Fruit fly (Drosophila melanogaster) whole organism, adult: ENCODE data around the gene Ca-Ma2d.

Experiments used
- CG11617 ChIP-seq: fragments of 200-800 bp; sonication (Bioruptor generic); optimal IDR thresholded peaks from 2 replicates; lab custom pipeline; 2017; ENCODE audit warnings: mild to moderate bottlenecking, missing biosample characterization, missing genetic modification reagents, missing genetic modification characterization
- CG12768 ChIP-seq: fragments of 200-800 bp; sonication (Bioruptor generic); optimal IDR thresholded peaks from 2 replicates; lab custom pipeline; 2017; ENCODE audit warnings: missing biosample characterization, missing genetic modification characterization, mild to moderate bottlenecking, moderate library complexity, missing genetic modification reagents
- CG14711 ChIP-seq: fragments of 200-800 bp; sonication (Bioruptor generic); optimal IDR thresholded peaks from 2 replicates; lab custom pipeline; 2018; ENCODE audit warnings: missing biosample characterization, mild to moderate bottlenecking, missing genetic modification characterization, moderate library complexity
- CG1620 ChIP-seq: fragments of 200-800 bp; sonication (Bioruptor generic); optimal IDR thresholded peaks from 2 replicates; lab custom pipeline; 2016; ENCODE audit warnings: missing biosample characterization, missing genetic modification characterization
- CG33017 ChIP-seq: fragments of 200-800 bp; sonication (Bioruptor generic); optimal IDR thresholded peaks from 2 replicates; lab custom pipeline; 2018; ENCODE audit warnings: missing biosample characterization, mild to moderate bottlenecking, missing genetic modification characterization, moderate library complexity
- CG5204 ChIP-seq: fragments of 200-800 bp; sonication (Bioruptor generic); optimal IDR thresholded peaks from 2 replicates; lab custom pipeline; 2016; ENCODE audit warnings: missing biosample characterization, missing genetic modification characterization
- CG7045 ChIP-seq: fragments of 200-800 bp; sonication (Bioruptor generic); optimal IDR thresholded peaks from 2 replicates; lab custom pipeline; 2017; ENCODE audit warnings: missing biosample characterization, mild to moderate bottlenecking, missing genetic modification characterization
- CG7101 ChIP-seq: fragments of 200-800 bp; sonication (Bioruptor generic); optimal IDR thresholded peaks from 2 replicates; lab custom pipeline; 2018; ENCODE audit warnings: missing biosample characterization, mild to moderate bottlenecking, missing genetic modification characterization, moderate library complexity
- Clk ChIP-seq: fragments of 200-800 bp; sonication (Bioruptor generic); optimal IDR thresholded peaks from 2 replicates; lab custom pipeline; 2017; ENCODE audit warnings: missing biosample characterization, missing genetic modification characterization
- Crg-1 ChIP-seq: fragments of 200-800 bp; sonication (Bioruptor generic); optimal IDR thresholded peaks from 2 replicates; lab custom pipeline; 2016; ENCODE audit warnings: missing biosample characterization, missing genetic modification characterization
- Hr96 ChIP-seq: fragments of 200-800 bp; sonication (Bioruptor generic); optimal IDR thresholded peaks from 2 replicates; lab custom pipeline; 2016; ENCODE audit warnings: missing biosample characterization, missing genetic modification characterization
- Mnt ChIP-seq: fragments of 200-800 bp; sonication (Bioruptor generic); optimal IDR thresholded peaks from 2 replicates; lab custom pipeline; 2016; ENCODE audit warnings: missing biosample characterization, mild to moderate bottlenecking, missing genetic modification characterization
- bab1 ChIP-seq: fragments of 200-800 bp; sonication (Bioruptor generic); optimal IDR thresholded peaks from 3 replicates; lab custom pipeline; 2019; ENCODE audit warnings: missing biosample characterization, mild to moderate bottlenecking, missing genetic modification characterization, moderate library complexity
- cic ChIP-seq: fragments of 200-800 bp; sonication (Bioruptor generic); optimal IDR thresholded peaks from 2 replicates; lab custom pipeline; 2017; ENCODE audit warnings: missing biosample characterization, mild to moderate bottlenecking, missing genetic modification characterization, moderate library complexity
- cnc ChIP-seq, 2 experiments: fragments of >200 bp; optimal IDR thresholded peaks; 2 replicates each; lab custom pipeline; 2017
- kay ChIP-seq: fragments of 200-800 bp; sonication (Bioruptor generic); peaks from one replicate; lab custom pipeline; 2016; ENCODE audit warnings: missing biosample characterization, missing genetic modification characterization, borderline replicate concordance
- ovo ChIP-seq: fragments of 200-800 bp; sonication (Bioruptor generic); optimal IDR thresholded peaks from 2 replicates; lab custom pipeline; 2016; ENCODE audit warnings: missing biosample characterization, missing genetic modification characterization
- pad ChIP-seq: fragments of 200-800 bp; sonication (Bioruptor generic); optimal IDR thresholded peaks from 3 replicates; lab custom pipeline; 2017; ENCODE audit warnings: missing biosample characterization, missing genetic modification characterization, mild to moderate bottlenecking, moderate library complexity, missing genetic modification reagents
- tj ChIP-seq: fragments of 200-800 bp; sonication (Bioruptor generic); optimal IDR thresholded peaks from 3 replicates; lab custom pipeline; 2017; ENCODE audit warnings: missing biosample characterization, mild to moderate bottlenecking, missing genetic modification characterization, moderate library complexity
- toe ChIP-seq: fragments of 200-800 bp; sonication (Bioruptor generic); optimal IDR thresholded peaks from 2 replicates; lab custom pipeline; 2016; ENCODE audit warnings: missing biosample characterization, missing genetic modification characterization

Ca-Ma2d gene

DNA sequence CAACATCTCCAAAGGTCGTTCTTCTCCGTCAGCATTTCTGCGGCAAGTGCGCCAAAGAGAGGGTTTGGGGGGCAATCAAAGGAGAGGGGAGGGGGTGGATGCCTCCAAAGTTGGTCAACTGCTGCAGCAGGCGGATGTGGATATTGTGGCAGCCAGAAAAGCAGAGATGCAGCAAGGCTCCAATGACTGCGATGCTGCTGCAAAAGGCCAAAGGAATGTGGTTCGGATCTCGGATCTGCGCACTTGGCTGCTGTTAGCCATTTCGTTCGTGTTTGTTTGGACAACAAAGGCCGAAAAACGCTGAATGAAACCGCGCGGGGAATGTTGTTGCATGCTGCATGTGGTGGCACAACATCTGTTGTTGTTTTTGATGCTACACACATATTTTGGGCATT is 50.8 kb downstream of the Ca-Ma2d start:
- TF ChIP-seq tj (GFP tag; lab: Kevin White, UChicago): no peak
- no peak for TF ChIP-seq CG11617
- no peak for TF ChIP-seq kay (GFP tag; lab: Kevin White, UChicago)
- no peak for TF ChIP-seq ovo
- TF ChIP-seq cic (GFP tag; lab: Kevin White, UChicago): no peak
- no peak for TF ChIP-seq Hr96 (GFP tag; lab: Kevin White, UChicago)
- TF ChIP-seq CG1620 (GFP tag; lab: Kevin White, UChicago): no peak
- no peak for TF ChIP-seq cnc (optimal IDR thresholded peaks at IDR 0.05; lab: Kevin White, UChicago)
- TF ChIP-seq toe (GFP tag; lab: Kevin White, UChicago): no peak
- no peak for TF ChIP-seq pad (GFP tag; lab: Kevin White, UChicago)

DNA sequence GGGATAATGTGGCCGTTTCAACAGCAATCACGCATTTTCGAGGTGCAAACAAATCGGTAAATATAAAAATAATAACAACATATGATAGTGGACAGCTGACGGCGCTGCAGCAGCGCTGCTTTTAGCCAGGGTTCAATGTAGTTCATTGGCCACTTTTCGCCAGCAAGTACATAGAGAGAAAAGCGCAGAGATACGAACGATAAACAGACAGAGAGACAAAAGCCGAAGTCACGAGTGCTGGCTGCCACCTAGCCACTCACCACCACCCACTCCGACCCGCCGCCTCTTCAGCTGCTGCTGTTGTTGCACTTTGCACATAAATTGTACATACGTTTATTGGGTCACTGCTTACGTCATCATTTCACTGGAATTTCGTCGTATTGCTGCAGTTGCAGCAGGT is 51.6 kb downstream of the Ca-Ma2d start:
- no peak for TF ChIP-seq toe (GFP tag; lab: Kevin White, UChicago)
- peak; percentile 43 for TF ChIP-seq kay (GFP tag; lab: Kevin White, UChicago)
- TF ChIP-seq tj (GFP tag; lab: Kevin White, UChicago): peak; percentile 80

dm6 chr2L:16284306-16285299 is 53.3 kb downstream of the Ca-Ma2d start:
- TF ChIP-seq Mnt (GFP tag; lab: Kevin White, UChicago): peak; percentile 94
- peak; percentile 42 for TF ChIP-seq tj (GFP tag; lab: Kevin White, UChicago)
- TF ChIP-seq Crg-1 (GFP tag; lab: Kevin White, UChicago): peak; percentile 54
- peak; percentile 72 for TF ChIP-seq CG7045 (GFP tag; lab: Kevin White, UChicago)
- TF ChIP-seq Clk: peak; percentile 62
- peak; percentile 22 for TF ChIP-seq CG1620 (GFP tag; lab: Kevin White, UChicago)
- TF ChIP-seq CG7101: peak; percentile 70
- TF ChIP-seq CG5204 (GFP tag; lab: Kevin White, UChicago): peak; percentile 77
- TF ChIP-seq kay (GFP tag; lab: Kevin White, UChicago): peak; percentile 97
- TF ChIP-seq bab1 (GFP tag; lab: Kevin White, UChicago): peak; percentile 76
- no peak for TF ChIP-seq cnc (optimal IDR thresholded peaks at IDR 0.05; lab: Kevin White, UChicago)
- peak; percentile 25 for TF ChIP-seq ovo
- TF ChIP-seq CG33017 (tag; lab: Kevin White, UChicago): peak; percentile 79
- peak; percentile 100 for TF ChIP-seq pad (GFP tag; lab: Kevin White, UChicago)
- TF ChIP-seq cic (GFP tag; lab: Kevin White, UChicago): peak; percentile 100
- no peak for TF ChIP-seq toe (GFP tag; lab: Kevin White, UChicago)
- TF ChIP-seq CG11617: peak; percentile 53
- TF ChIP-seq CG12768 (GFP tag; lab: Kevin White, UChicago): peak; percentile 81
- peak; percentile 57 for TF ChIP-seq CG14711 (tag; lab: Kevin White, UChicago)
- peak; percentile 15 for TF ChIP-seq Hr96 (GFP tag; lab: Kevin White, UChicago)

dm6 chr2L:16285692-16286359 is 54.6 kb downstream of the Ca-Ma2d start:
- TF ChIP-seq CG5204 (GFP tag; lab: Kevin White, UChicago): peak; percentile 45
- peak; percentile 83 for TF ChIP-seq CG7101
- peak; percentile 6 for TF ChIP-seq CG12768 (GFP tag; lab: Kevin White, UChicago)
- TF ChIP-seq tj (GFP tag; lab: Kevin White, UChicago): no peak
- peak; percentile 86 for TF ChIP-seq CG14711 (tag; lab: Kevin White, UChicago)
- TF ChIP-seq Clk: peak; percentile 54
- peak; percentile 30 for TF ChIP-seq CG1620 (GFP tag; lab: Kevin White, UChicago)
- TF ChIP-seq Hr96 (GFP tag; lab: Kevin White, UChicago): no peak
- no peak for TF ChIP-seq CG11617
- TF ChIP-seq ovo: no peak
- no peak for TF ChIP-seq cic (GFP tag; lab: Kevin White, UChicago)
- TF ChIP-seq bab1 (GFP tag; lab: Kevin White, UChicago): peak; percentile 62
- TF ChIP-seq CG7045 (GFP tag; lab: Kevin White, UChicago): peak; percentile 35
- TF ChIP-seq pad (GFP tag; lab: Kevin White, UChicago): no peak
- peak; percentile 21 for TF ChIP-seq Mnt (GFP tag; lab: Kevin White, UChicago)
- peak; percentile 86 for TF ChIP-seq CG33017 (tag; lab: Kevin White, UChicago)
- peak; percentile 90 for TF ChIP-seq kay (GFP tag; lab: Kevin White, UChicago)
- peak; percentile 22 for TF ChIP-seq toe (GFP tag; lab: Kevin White, UChicago)
- TF ChIP-seq Crg-1 (GFP tag; lab: Kevin White, UChicago): no peak
- no peak for TF ChIP-seq cnc (optimal IDR thresholded peaks at IDR 0.05; lab: Kevin White, UChicago)

DNA sequence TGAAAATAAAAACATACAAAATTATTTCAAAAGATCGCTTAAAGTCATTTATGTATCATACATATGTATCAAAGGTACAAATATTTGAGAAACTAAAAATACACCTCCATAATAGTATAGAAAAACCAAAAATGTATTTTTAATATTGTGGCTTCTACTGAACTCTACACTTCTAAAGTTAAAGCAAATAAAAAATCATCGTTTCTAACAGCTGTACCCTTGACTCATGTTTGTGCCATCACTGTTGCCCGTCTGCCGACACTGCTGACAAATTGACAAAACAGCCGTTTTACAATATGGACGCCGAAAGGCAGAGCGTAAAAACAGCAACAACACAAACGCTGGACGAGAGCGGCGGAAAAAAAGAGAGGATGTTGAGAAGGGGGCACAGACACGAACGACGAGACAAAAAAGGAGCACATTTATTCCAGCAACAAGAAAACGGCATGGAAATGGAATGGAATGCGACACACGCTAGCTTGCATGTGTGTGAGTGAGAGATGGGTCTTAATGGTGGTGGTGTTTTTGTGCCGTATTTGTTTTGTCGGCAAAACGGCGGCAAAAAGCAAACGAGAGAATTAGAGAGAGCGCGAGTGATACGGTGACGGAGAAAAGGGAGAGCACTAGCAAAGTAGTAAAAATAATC is 55.2 kb downstream of the Ca-Ma2d start:
- TF ChIP-seq ovo (peak; percentile 51), cic (GFP tag; lab: Kevin White, UChicago) (peak; percentile 87), Hr96 (GFP tag; lab: Kevin White, UChicago) (no peak), CG7045 (GFP tag; lab: Kevin White, UChicago) (peak; percentile 57), toe (GFP tag; lab: Kevin White, UChicago) (no peak), CG12768 (GFP tag; lab: Kevin White, UChicago) (peak; percentile 81), Clk (no peak), CG5204 (GFP tag; lab: Kevin White, UChicago) (peak; percentile 52), bab1 (GFP tag; lab: Kevin White, UChicago) (peak; percentile 66), pad (GFP tag; lab: Kevin White, UChicago) (peak; percentile 84), CG7101 (peak; percentile 75), Crg-1 (GFP tag; lab: Kevin White, UChicago) (peak; percentile 11), CG1620 (GFP tag; lab: Kevin White, UChicago) (no peak), Mnt (GFP tag; lab: Kevin White, UChicago) (peak; percentile 29), tj (GFP tag; lab: Kevin White, UChicago) (peak; percentile 23), CG11617 (peak; percentile 77), CG14711 (tag; lab: Kevin White, UChicago) (peak; percentile 64), cnc (optimal IDR thresholded peaks at IDR 0.05; lab: Kevin White, UChicago) (no peak), kay (GFP tag; lab: Kevin White, UChicago) (peak; percentile 24), CG33017 (tag; lab: Kevin White, UChicago) (peak; percentile 68)
